Fruit fly (Drosophila melanogaster) whole organism, embryonic: ENCODE measurements around the gene enc.

Source experiments
- Atf-2 ChIP-seq: fragments of 200-800 bp; sonication (Bioruptor generic); optimal IDR thresholded peaks from 2 replicates; lab custom pipeline; 2016; ENCODE audit warnings: missing biosample characterization, missing genetic modification characterization
- Awh ChIP-seq: fragments of 200-800 bp; sonication (Bioruptor generic); IDR thresholded peaks from 2 replicates; pipeline ENCODE4, ENCODE4 v1.3.6; 2022; ENCODE audit warnings: missing biosample characterization, missing genetic modification characterization
- BEAF-32 ChIP-seq: fragments of 200-800 bp; sonication (Bioruptor generic); optimal IDR thresholded peaks from 3 replicates; lab custom pipeline; 2017; ENCODE audit warnings: missing biosample characterization, missing genetic modification characterization, mild to moderate bottlenecking, moderate library complexity, missing genetic modification reagents
- CG10462 ChIP-seq: fragments of 200-800 bp; sonication (Bioruptor generic); optimal IDR thresholded peaks from 2 replicates; lab custom pipeline; 2016; ENCODE audit warnings: missing biosample characterization, missing genetic modification characterization
- CG12769 ChIP-seq: fragments of 200-800 bp; sonication (Bioruptor generic); optimal IDR thresholded peaks from 2 replicates; lab custom pipeline; 2019; ENCODE audit warnings: missing biosample characterization, mild to moderate bottlenecking, missing genetic modification characterization, moderate library complexity
- CG15601 ChIP-seq: fragments of 200-800 bp; sonication (Bioruptor generic); optimal IDR thresholded peaks from 3 replicates; lab custom pipeline; 2019; ENCODE audit warnings: missing biosample characterization, mild to moderate bottlenecking, missing genetic modification characterization, moderate library complexity
- CG15696 ChIP-seq: fragments of 200-800 bp; sonication (Bioruptor generic); optimal IDR thresholded peaks from 2 replicates; lab custom pipeline; 2019; ENCODE audit warnings: missing biosample characterization, mild to moderate bottlenecking, missing genetic modification characterization, moderate library complexity
- CG16815 ChIP-seq: fragments of 200-800 bp; sonication (Bioruptor generic); optimal IDR thresholded peaks from 3 replicates; lab custom pipeline; 2017; ENCODE audit warnings: missing biosample characterization, mild to moderate bottlenecking, missing genetic modification characterization
- CG2889 ChIP-seq: fragments of 200-800 bp; sonication (Bioruptor generic); IDR thresholded peaks from 3 replicates; pipeline ENCODE4 v1.3.6; 2022; ENCODE audit warnings: missing biosample characterization, missing genetic modification characterization
- CG30020 ChIP-seq: fragments of 200-800 bp; optimal IDR thresholded peaks from 2 replicates; lab custom pipeline; 2019; ENCODE audit warnings: missing biosample characterization, mild to moderate bottlenecking, missing genetic modification characterization, moderate library complexity
- CG30403 ChIP-seq: fragments of 200-800 bp; sonication (Bioruptor generic); optimal IDR thresholded peaks from 3 replicates; lab custom pipeline; 2016; ENCODE audit warnings: missing biosample characterization, missing genetic modification characterization
- CG3847 ChIP-seq: fragments of 200-800 bp; sonication (Bioruptor generic); IDR thresholded peaks from 2 replicates; pipeline ENCODE4 v1.3.6; 2022; ENCODE audit warnings: missing biosample characterization, missing genetic modification characterization
- CG4424 ChIP-seq: fragments of 200-800 bp; sonication (Bioruptor generic); optimal IDR thresholded peaks from 3 replicates; lab custom pipeline; 2016; ENCODE audit warnings: missing biosample characterization, missing genetic modification characterization
- CG4707 ChIP-seq: fragments of 200-800 bp; sonication (Bioruptor generic); optimal IDR thresholded peaks from 2 replicates; lab custom pipeline; 2018; ENCODE audit warnings: missing biosample characterization, mild to moderate bottlenecking, missing genetic modification characterization, moderate library complexity
- CG6272 ChIP-seq: fragments of 200-800 bp; sonication (Bioruptor generic); IDR thresholded peaks from 2 replicates; pipeline ENCODE4 v1.3.6; 2022; ENCODE audit warnings: missing biosample characterization, missing genetic modification characterization
- CG6854 ChIP-seq: fragments of 200-800 bp; sonication (Bioruptor generic); optimal IDR thresholded peaks from 3 replicates; lab custom pipeline; 2017; ENCODE audit warnings: missing biosample characterization, mild to moderate bottlenecking, missing genetic modification characterization
- CG8281 ChIP-seq: fragments of 200-800 bp; sonication (Bioruptor generic); optimal IDR thresholded peaks from 2 replicates; lab custom pipeline; 2018; ENCODE audit warnings: missing biosample characterization, mild to moderate bottlenecking, missing genetic modification characterization, moderate library complexity
- CG8944 ChIP-seq: fragments of 200-800 bp; sonication (Bioruptor generic); optimal IDR thresholded peaks from 3 replicates; lab custom pipeline; 2016; ENCODE audit warnings: missing biosample characterization, missing genetic modification characterization
- CG9932 ChIP-seq: fragments of 200-800 bp; sonication (Bioruptor generic); IDR thresholded peaks from 2 replicates; pipeline ENCODE4 v1.3.6; 2022; ENCODE audit warnings: missing biosample characterization, missing genetic modification characterization
- CoRest ChIP-seq: fragments of 200-800 bp; sonication (Bioruptor generic); optimal IDR thresholded peaks from 3 replicates; lab custom pipeline; 2018; ENCODE audit warnings: missing biosample characterization, mild to moderate bottlenecking, missing genetic modification characterization, moderate library complexity
- CrebB ChIP-seq: fragments of 200-800 bp; sonication (Bioruptor generic); optimal IDR thresholded peaks from 3 replicates; lab custom pipeline; 2018; ENCODE audit warnings: missing biosample characterization, mild to moderate bottlenecking, missing genetic modification characterization
- Dad ChIP-seq: fragments of 200-800 bp; sonication (Bioruptor generic); optimal IDR thresholded peaks from 3 replicates; lab custom pipeline; 2016; ENCODE audit warnings: missing biosample characterization, missing genetic modification characterization
- Fer2 ChIP-seq: fragments of 200-800 bp; sonication (Bioruptor generic); optimal IDR thresholded peaks from 2 replicates; lab custom pipeline; 2018; ENCODE audit warnings: missing biosample characterization, mild to moderate bottlenecking, missing genetic modification characterization, moderate library complexity
- MESR4 ChIP-seq: fragments of 200-800 bp; sonication (Bioruptor generic); optimal IDR thresholded peaks from 2 replicates; lab custom pipeline; 2018; ENCODE audit warnings: missing biosample characterization, mild to moderate bottlenecking, missing genetic modification characterization, moderate library complexity
- Med ChIP-seq: fragments of 200-800 bp; sonication (Bioruptor generic); peaks from one replicate; lab custom pipeline; 2016; ENCODE audit warnings: missing biosample characterization, missing genetic modification characterization, mild to moderate bottlenecking, inconsistent platforms, moderate library complexity
- Meics ChIP-seq: fragments of 200-800 bp; sonication (Bioruptor generic); optimal IDR thresholded peaks from 2 replicates; lab custom pipeline; 2017; ENCODE audit warnings: missing biosample characterization, mild to moderate bottlenecking, missing genetic modification characterization
- Nf-YB ChIP-seq: fragments of 200-800 bp; sonication (Bioruptor generic); optimal IDR thresholded peaks from 3 replicates; lab custom pipeline; 2019; ENCODE audit warnings: missing biosample characterization, mild to moderate bottlenecking, missing genetic modification characterization, moderate library complexity
- NfI ChIP-seq: fragments of 200-800 bp; sonication (Bioruptor generic); optimal IDR thresholded peaks from 3 replicates; lab custom pipeline; 2018; ENCODE audit warnings: missing biosample characterization, mild to moderate bottlenecking, missing genetic modification characterization, moderate library complexity
- Oaz ChIP-seq: fragments of 200-800 bp; sonication (Bioruptor generic); IDR thresholded peaks from 2 replicates; pipeline ENCODE4 v1.3.6; 2022; ENCODE audit warnings: missing biosample characterization, missing genetic modification characterization
- Opbp ChIP-seq: fragments of 200-800 bp; sonication (Bioruptor generic); IDR thresholded peaks from 3 replicates; pipeline ENCODE4 v1.3.6; 2022; ENCODE audit warnings: missing biosample characterization, missing genetic modification characterization; ENCODE audit not compliant: partially characterized antibody
- Side ChIP-seq: fragments of 200-800 bp; sonication (Bioruptor generic); optimal IDR thresholded peaks from 2 replicates; lab custom pipeline; 2016; ENCODE audit warnings: missing biosample characterization, missing genetic modification characterization
- Sin3A ChIP-seq: fragments of >200 bp; optimal IDR thresholded peaks from 2 replicates; lab custom pipeline; 2018
- abd-A ChIP-seq: fragments of 200-800 bp; sonication (Bioruptor generic); optimal IDR thresholded peaks from 3 replicates; lab custom pipeline; 2019; ENCODE audit warnings: missing biosample characterization, mild to moderate bottlenecking, missing genetic modification characterization, moderate library complexity
- ato ChIP-seq: fragments of 200-800 bp; sonication (Bioruptor generic); IDR thresholded peaks from 2 replicates; pipeline ENCODE4 v1.3.6; 2022; ENCODE audit warnings: missing biosample characterization, missing genetic modification characterization; ENCODE audit not compliant: partially characterized antibody
- btn ChIP-seq: fragments of 200-800 bp; sonication (Bioruptor generic); optimal IDR thresholded peaks from 2 replicates; lab custom pipeline; 2016; ENCODE audit warnings: missing biosample characterization, missing genetic modification characterization
- cas ChIP-seq: fragments of 200-800 bp; sonication (Bioruptor generic); IDR thresholded peaks from 2 replicates; pipeline ENCODE4 v1.3.6; 2022; ENCODE audit warnings: missing biosample characterization, missing genetic modification characterization
- cato ChIP-seq: fragments of 200-800 bp; sonication (Bioruptor generic); optimal IDR thresholded peaks from 2 replicates; lab custom pipeline; 2016; ENCODE audit warnings: missing biosample characterization, missing genetic modification characterization, borderline replicate concordance
- lbe ChIP-seq: fragments of 200-800 bp; sonication (Bioruptor generic); optimal IDR thresholded peaks from 2 replicates; lab custom pipeline; 2016; ENCODE audit warnings: missing biosample characterization, mild to moderate bottlenecking, missing genetic modification characterization
- nerfin-2 ChIP-seq: fragments of 200-800 bp; sonication (Bioruptor generic); IDR thresholded peaks from 2 replicates; pipeline ENCODE4 v1.3.6; 2022; ENCODE audit warnings: missing biosample characterization, missing genetic modification characterization; ENCODE audit not compliant: partially characterized antibody
- nmo ChIP-seq: fragments of 200-800 bp; sonication (Bioruptor generic); optimal IDR thresholded peaks from 2 replicates; lab custom pipeline; 2018; ENCODE audit warnings: missing biosample characterization, mild to moderate bottlenecking, missing genetic modification characterization, moderate library complexity
- odd ChIP-seq: fragments of 200-800 bp; sonication (Bioruptor generic); optimal IDR thresholded peaks from 2 replicates; lab custom pipeline; 2017; ENCODE audit warnings: missing biosample characterization, mild to moderate bottlenecking, missing genetic modification characterization
- onecut ChIP-seq: fragments of 200-800 bp; sonication (Bioruptor generic); IDR thresholded peaks from 2 replicates; pipeline ENCODE4 v1.3.6; 2022; ENCODE audit warnings: missing biosample characterization, missing genetic modification characterization
- p53 ChIP-seq: fragments of 200-800 bp; sonication (Bioruptor generic); optimal IDR thresholded peaks from 2 replicates; lab custom pipeline; 2016; ENCODE audit warnings: missing biosample characterization, missing genetic modification characterization
- pan ChIP-seq, 4 experiments: fragments of >200 bp in 3 of 4; fragments of 200-800 bp in 1 of 4; sonication (Bioruptor generic) in 1 of 4; optimal IDR thresholded peaks in 3 of 4; IDR thresholded peaks in 1 of 4; 2 replicates each; pipeline versions ENCODE4 v1.3.6 to Lab custom; 2017 to 2022; ENCODE audit warnings: missing biosample characterization in 2 of 4, missing genetic modification characterization in 2 of 4, mixed read lengths in 1 of 4
- pfk ChIP-seq: fragments of 200-800 bp; sonication (Bioruptor generic); optimal IDR thresholded peaks from 2 replicates; lab custom pipeline; 2018; ENCODE audit warnings: missing biosample characterization, mild to moderate bottlenecking, missing genetic modification characterization, moderate library complexity
- schlank ChIP-seq: fragments of 200-800 bp; sonication (Bioruptor generic); optimal IDR thresholded peaks from 2 replicates; lab custom pipeline; 2018; ENCODE audit warnings: missing biosample characterization, mild to moderate bottlenecking, missing genetic modification characterization
- wek ChIP-seq: fragments of 200-800 bp; sonication (Bioruptor generic); optimal IDR thresholded peaks from 3 replicates; lab custom pipeline; 2018; ENCODE audit warnings: missing biosample characterization, mild to moderate bottlenecking, missing genetic modification characterization, moderate library complexity
- yki ChIP-seq: fragments of >200 bp; optimal IDR thresholded peaks from 3 replicates; lab custom pipeline; 2018

The enc gene

DNA sequence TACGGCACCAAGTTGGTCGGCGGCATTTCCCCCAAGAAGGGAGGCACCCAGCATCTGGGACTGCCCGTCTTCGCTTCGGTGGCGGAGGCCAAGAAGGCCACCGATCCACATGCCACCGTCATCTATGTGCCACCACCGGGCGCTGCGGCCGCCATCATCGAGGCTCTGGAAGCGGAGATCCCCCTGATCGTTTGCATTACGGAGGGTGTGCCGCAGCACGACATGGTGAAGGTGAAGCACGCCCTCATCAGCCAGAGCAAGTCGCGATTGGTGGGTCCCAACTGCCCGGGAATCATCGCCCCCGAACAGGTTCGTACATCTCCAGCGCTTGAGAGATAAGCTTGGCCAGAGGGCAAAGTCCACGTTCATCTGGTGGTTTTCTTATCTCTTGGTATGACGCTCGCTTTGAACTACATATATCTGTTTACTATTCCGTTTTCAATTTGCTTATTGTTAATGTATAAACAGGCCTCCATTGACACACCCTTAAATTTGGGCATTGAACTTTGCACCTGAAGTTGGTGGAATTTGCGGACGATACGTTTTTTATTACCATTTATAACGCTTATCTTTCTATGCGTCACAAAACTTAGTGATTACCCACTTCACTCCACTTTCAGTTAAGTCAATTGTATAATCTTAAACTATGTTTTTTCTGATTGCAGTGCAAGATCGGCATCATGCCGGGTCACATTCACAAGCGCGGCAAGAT lies 1.6 kb upstream of the enc start (continued):
- TF ChIP-seq Med (peak; percentile 48), abd-A (tag; lab: Kevin White, UChicago) (no peak), CG4424 (GFP tag; lab: Kevin White, UChicago) (no peak), schlank (no peak), CG16815 (no peak), CG6272 (GFP tag; lab: Robert Waterston, UW) (no peak), Oaz (no peak), p53 (no peak), btn (GFP tag; lab: Kevin White, UChicago) (no peak), CG9932 (no peak), pfk (GFP tag; lab: Kevin White, UChicago) (no peak), pan (optimal IDR thresholded peaks at IDR 0.05; lab: Kevin White, UChicago) (no peak), pan (GFP tag; optimal IDR thresholded peaks at IDR 0.05 in 1 of 2, IDR thresholded peaks at IDR 0.05 in 1 of 2) (no peak), Awh (GFP tag; lab: Robert Waterston, UW) (no peak; the same call in 1 of the 2 replicates), CG8944 (GFP tag; lab: Kevin White, UChicago) (no peak), wek (peak; percentile 13), lbe (GFP tag; lab: Kevin White, UChicago) (no peak), cato (GFP tag; lab: Kevin White, UChicago) (no peak), CoRest (tag; lab: Kevin White, UChicago) (no peak), onecut (GFP tag; lab: Robert Waterston, UW) (no peak), CG8281 (tag; lab: Kevin White, UChicago) (no peak), Nf-YB (GFP tag; lab: Kevin White, UChicago) (peak; percentile 26)
- TF ChIP-seq, all 482 proteins: peak for 51

DNA sequence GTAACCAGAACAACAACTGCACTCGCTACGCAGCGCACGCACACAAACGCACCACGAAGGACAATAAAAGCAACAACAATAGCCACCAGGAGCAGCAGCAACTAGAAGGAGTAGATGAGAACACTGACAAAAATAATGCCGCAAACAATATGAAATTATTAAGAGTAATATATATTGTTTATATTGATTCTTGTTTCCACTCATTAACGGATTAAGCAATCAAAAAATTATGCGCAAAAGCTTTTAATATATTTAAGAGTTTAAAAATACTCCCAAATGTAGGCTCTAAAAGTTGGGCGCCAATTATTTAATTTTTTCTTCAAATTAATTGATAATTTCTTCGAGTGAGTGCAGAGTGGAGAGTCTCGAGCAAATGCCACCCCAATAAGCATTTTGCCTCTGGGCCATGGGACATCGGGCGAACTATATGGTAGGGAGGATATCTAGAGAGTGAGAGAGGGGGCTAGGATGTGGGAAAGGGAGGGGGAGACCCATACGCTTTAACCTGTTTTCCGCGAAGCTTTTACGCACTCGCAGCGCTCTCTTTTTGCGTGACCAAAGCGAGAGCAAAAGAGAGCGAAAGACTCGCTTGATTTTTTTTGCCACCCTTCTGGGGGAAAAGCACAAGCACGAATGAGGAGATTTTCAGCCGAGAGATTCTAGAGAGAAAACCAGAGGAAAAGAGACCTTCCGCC lies 6.5 kb downstream of the enc start, which contains the start of gene Rdh:
Gene Rdh (plus strand): TSS at position 660 of the 695 bp plus-strand sequence.
- peak; percentile 83 for TF ChIP-seq CG30403
- peak; percentile 68 for TF ChIP-seq CG3847 (GFP tag; lab: Robert Waterston, UW)
- TF ChIP-seq CG6854 (GFP tag; lab: Kevin White, UChicago), result peak; percentile 77
- TF ChIP-seq Sin3A (lab: Kevin White, UChicago), result no peak
- TF ChIP-seq Atf-2 (GFP tag; lab: Kevin White, UChicago), result no peak
- TF ChIP-seq Fer2 (tag; lab: Kevin White, UChicago), result peak; percentile 75
- TF ChIP-seq odd (GFP tag; lab: Kevin White, UChicago), result peak; percentile 59
- TF ChIP-seq CG9932, result peak; percentile 59
- TF ChIP-seq Side, result no peak
- TF ChIP-seq nerfin-2, result no peak
- TF ChIP-seq NfI (GFP tag; lab: Kevin White, UChicago), result peak; percentile 80
- TF ChIP-seq Dad (GFP tag; lab: Kevin White, UChicago), result peak; percentile 21
- TF ChIP-seq CrebB (tag; lab: Kevin White, UChicago), result peak; percentile 61
- 0 out of 3 replicates have a peak, but pooled peaks have one; percentile 15 for TF ChIP-seq Opbp (GFP tag; lab: Robert Waterston, UW)
- TF ChIP-seq nmo (GFP tag; lab: Kevin White, UChicago), result peak; percentile 80
- TF ChIP-seq cas, result no peak
- no peak for TF ChIP-seq MESR4 (GFP tag; lab: Kevin White, UChicago)
- TF ChIP-seq CG2889, result no peak
- TF ChIP-seq Meics, result peak; percentile 87
- peak; percentile 38 for TF ChIP-seq CG4707
- TF ChIP-seq BEAF-32 (GFP tag; lab: Kevin White, UChicago), result no peak
- TF ChIP-seq yki (lab: Kevin White, UChicago), result no peak
- TF ChIP-seq CG15601 (tag; lab: Kevin White, UChicago), result peak; percentile 70
- TF ChIP-seq CG30020 (tag; lab: Kevin White, UChicago), result peak; percentile 37
- peak; percentile 75 for TF ChIP-seq CG15696 (tag; lab: Kevin White, UChicago)
- TF ChIP-seq CG12769 (tag; lab: Kevin White, UChicago), result no peak
- TF ChIP-seq ato, result no peak
- peak; percentile 24 for TF ChIP-seq CG10462
